Fruit fly (Drosophila melanogaster): ENCODE data around the gene CG9168.

The CG9168 gene

dm6 chr3L:1376014-1376745 lies 34.7 kb upstream of the CG9168 start (continued):
- TF ChIP-seq Pdp1 (GFP tag; optimal IDR thresholded peaks at IDR 0.05) (peak in 1 of 2 experiments; percentile 67), repo (GFP tag; optimal IDR thresholded peaks at IDR 0.05) (peak; percentile 34), CG11456 (GFP tag; IDR thresholded peaks at IDR 0.05) (no peak), lilli (GFP tag; optimal IDR thresholded peaks at IDR 0.05) (peak; percentile 25), Bteb2 (GFP tag; optimal IDR thresholded peaks at IDR 0.05) (no peak), CG8924 (tag; optimal IDR thresholded peaks at IDR 0.05) (peak; percentile 41), ttk (GFP tag; IDR thresholded peaks at IDR 0.05) (peak; percentile 64; the same call in 1 of the 2 replicates), CG10267 (tag; optimal IDR thresholded peaks at IDR 0.05) (peak; percentile 62), grn (GFP tag; optimal IDR thresholded peaks at IDR 0.05) (peak; percentile 15), ap (GFP tag; IDR thresholded peaks at IDR 0.05) (0 out of 2 replicates have a peak, but pooled peaks have one; percentile 17), CG6683 (GFP tag; optimal IDR thresholded peaks at IDR 0.05) (no peak), Oli (tag; optimal IDR thresholded peaks at IDR 0.05) (peak; percentile 68), mld (GFP tag; IDR thresholded peaks at IDR 0.05; ENCODE audit: partially characterized antibody) (peak; percentile 52; the same call in 1 of the 3 replicates), CG7271 (tag; optimal IDR thresholded peaks at IDR 0.05) (no peak), CG18476 (GFP tag; optimal IDR thresholded peaks at IDR 0.05) (no peak), CG10654 (GFP tag; optimal IDR thresholded peaks at IDR 0.05) (peak; percentile 6), chinmo (GFP tag; IDR thresholded peaks at IDR 0.05; ENCODE audit: partially characterized antibody) (no peak), CG13424 (tag; optimal IDR thresholded peaks at IDR 0.05) (peak; percentile 51), CG12219 (GFP tag; optimal IDR thresholded peaks at IDR 0.05) (peak; percentile 62), CrebB (tag; optimal IDR thresholded peaks at IDR 0.05) (no peak), gsb-n (tag; optimal IDR thresholded peaks at IDR 0.05) (peak; percentile 4), so (GFP tag; IDR thresholded peaks at IDR 0.05) (peak; percentile 76; the same call in 2 of the 3 replicates), odd (GFP tag; optimal IDR thresholded peaks at IDR 0.05) (peak; percentile 44), CG8944 (GFP tag; optimal IDR thresholded peaks at IDR 0.05) (peak; percentile 24), CG17328 (GFP tag; IDR thresholded peaks at IDR 0.05) (peak; percentile 60; the same call in 1 of the 2 replicates), oc (tag; optimal IDR thresholded peaks at IDR 0.05) (peak; percentile 70), wek (GFP tag; optimal IDR thresholded peaks at IDR 0.05) (no peak), Elba2 (GFP tag; optimal IDR thresholded peaks at IDR 0.05) (no peak), org-1 (GFP tag; optimal IDR thresholded peaks at IDR 0.05) (peak; percentile 48), CG4404 (GFP tag; IDR thresholded peaks at IDR 0.05) (no peak), CG11398 (GFP tag; optimal IDR thresholded peaks at IDR 0.05) (peak; percentile 20), CG14710 (tag; optimal IDR thresholded peaks at IDR 0.05) (peak; percentile 2), run (tag; optimal IDR thresholded peaks at IDR 0.05) (peak; percentile 2), CG9609 (GFP tag; optimal IDR thresholded peaks at IDR 0.05) (peak; percentile 3), HLHmδ (GFP tag; optimal IDR thresholded peaks at IDR 0.05) (no peak), seq (GFP tag; IDR thresholded peaks at IDR 0.05) (peak; percentile 35; the same call in 1 of the 2 replicates), CG8388 (GFP tag; optimal IDR thresholded peaks at IDR 0.05) (peak; percentile 57), CG1529 (GFP tag; optimal IDR thresholded peaks at IDR 0.05) (peak; percentile 10), Opbp (GFP tag; IDR thresholded peaks at IDR 0.05; ENCODE audit: partially characterized antibody) (no peak), ATbp (GFP tag; optimal IDR thresholded peaks at IDR 0.05) (peak; percentile 47), CG17359 (tag; optimal IDR thresholded peaks at IDR 0.05) (peak; percentile 62), CG32532 (GFP tag; IDR thresholded peaks at IDR 0.05) (peak; percentile 20; the same call in 1 of the 2 replicates), lmd (GFP tag; IDR thresholded peaks at IDR 0.05) (peak; percentile 43), D19A (tag; optimal IDR thresholded peaks at IDR 0.05) (peak; percentile 14), Blimp-1 (GFP tag; optimal IDR thresholded peaks at IDR 0.05) (peak; percentile 59), CG12659 (GFP tag; optimal IDR thresholded peaks at IDR 0.05) (peak; percentile 31), Ada2b (GFP tag; IDR thresholded peaks at IDR 0.05) (0 out of 2 replicates have a peak, but pooled peaks have one; percentile 21), CG18619 (GFP tag; optimal IDR thresholded peaks at IDR 0.05) (peak; percentile 10)

All from whole organism, embryonic.